Worm (Caenorhabditis elegans) whole organism, mixed stage, embryonic: ENCODE data around the gene dyf-13.

Experiments used
- bed-3 ChIP-seq: fragments of 200-800 bp; sonication (Bioruptor generic); optimal IDR thresholded peaks from 3 replicates; lab custom pipeline; 2018; ENCODE audit warnings: mild to moderate bottlenecking, missing genetic modification characterization, moderate library complexity, missing compliant biosample characterization
- blmp-1 ChIP-seq: fragments of 150-350 bp; optimal IDR thresholded peaks from 2 replicates; lab custom pipeline; 2014; ENCODE audit warnings: missing biosample characterization, missing genetic modification characterization
- ces-1 ChIP-seq: fragments of 150-350 bp; optimal IDR thresholded peaks from 2 replicates; lab custom pipeline; 2014; ENCODE audit warnings: missing biosample characterization, missing genetic modification reagents, missing genetic modification characterization
- elt-1 ChIP-seq: sonication (generic microtip); optimal IDR thresholded peaks from 2 replicates; lab custom pipeline; 2017; ENCODE audit warnings: missing genetic modification characterization, mild to moderate bottlenecking, missing compliant biosample characterization, antibody characterized with exemption, moderate library complexity, borderline replicate concordance; ENCODE audit not compliant: insufficient read depth
- lin-13 ChIP-seq: fragments of 150-350 bp; optimal IDR thresholded peaks from 2 replicates; lab custom pipeline; 2014; ENCODE audit warnings: missing biosample characterization, missing genetic modification characterization
- lsy-2 ChIP-seq: fragments of 150-350 bp; optimal IDR thresholded peaks from 2 replicates; lab custom pipeline; 2014; ENCODE audit warnings: missing biosample characterization, missing genetic modification characterization
- mab-5 ChIP-seq: fragments of 150-350 bp; optimal IDR thresholded peaks from 2 replicates; lab custom pipeline; 2014; ENCODE audit warnings: missing biosample characterization, missing genetic modification characterization
- nhr-237 ChIP-seq: fragments of 150-350 bp; optimal IDR thresholded peaks from 2 replicates; lab custom pipeline; 2014; ENCODE audit warnings: missing biosample characterization, missing genetic modification characterization
- nhr-28 ChIP-seq: fragments of 150-350 bp; optimal IDR thresholded peaks from 2 replicates; lab custom pipeline; 2014; ENCODE audit warnings: missing biosample characterization, missing genetic modification characterization
- pha-4 ChIP-seq: fragments of 150-350 bp; optimal IDR thresholded peaks from 2 replicates; lab custom pipeline; 2018; ENCODE audit warnings: missing biosample characterization, missing genetic modification reagents, missing genetic modification characterization
- sem-2 ChIP-seq: fragments of 200-800 bp; sonication (Bioruptor generic); optimal IDR thresholded peaks from 2 replicates; lab custom pipeline; 2018; ENCODE audit warnings: mild to moderate bottlenecking, missing genetic modification characterization, missing compliant biosample characterization
- sptf-1 ChIP-seq: sonication (generic microtip); optimal IDR thresholded peaks from 2 replicates; lab custom pipeline; 2017; ENCODE audit warnings: mild to moderate bottlenecking, missing genetic modification characterization, moderate library complexity, missing compliant biosample characterization

DNA sequence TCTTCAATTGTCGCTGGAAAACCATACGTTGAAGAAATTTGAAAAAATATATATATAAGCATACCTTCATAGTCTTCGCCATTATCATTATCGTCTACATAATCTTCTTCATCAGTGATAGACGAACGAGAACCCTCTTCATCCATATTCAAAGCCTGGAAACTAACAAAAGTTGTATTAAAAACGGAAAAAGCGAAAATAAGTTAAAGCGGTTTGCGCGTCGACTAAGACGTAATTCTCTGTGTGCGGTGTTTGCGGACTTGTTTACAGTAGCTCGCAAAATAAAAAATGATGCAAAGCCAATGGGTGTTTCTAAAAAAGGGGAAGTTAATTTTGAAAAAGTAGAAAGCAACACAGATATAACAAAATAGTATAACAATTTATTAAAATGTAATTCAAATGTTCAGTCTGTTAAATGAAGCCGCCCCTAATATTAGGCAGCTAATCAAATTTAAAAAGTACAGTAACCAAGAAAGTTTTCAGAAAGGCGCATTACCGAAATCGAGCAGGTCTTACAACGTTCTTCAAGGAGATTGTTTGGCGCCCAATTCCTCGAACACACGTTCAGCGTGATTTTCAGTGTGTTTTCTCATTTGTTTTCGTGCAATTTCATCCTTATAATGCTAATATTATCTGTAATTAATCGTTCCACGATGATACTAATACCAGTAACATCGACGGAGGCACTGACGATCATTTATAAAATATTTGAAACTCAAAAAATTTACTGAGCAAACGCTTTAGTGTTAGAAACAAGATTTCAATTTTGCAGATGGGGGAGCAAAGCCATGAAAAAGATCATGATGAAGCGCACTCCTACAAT lies 39.1 kb downstream of the dyf-13 start, which contains the start of the genes T07F8.4 and gld-3:
- TF ChIP-seq ces-1 (GFP tag; lab: Kevin White, UChicago) (no peak), sptf-1 (tag; lab: Kevin White, UChicago) (peak; percentile 42), elt-1 (no peak), lin-13 (tag; lab: Kevin White, UChicago) (no peak), bed-3 (no peak), nhr-28 (no peak), sem-2 (GFP tag; lab: Kevin White, UChicago) (no peak), blmp-1 (tag; lab: Kevin White, UChicago) (no peak), pha-4 (tag; lab: Kevin White, UChicago) (no peak), lsy-2 (tag; lab: Kevin White, UChicago) (peak; percentile 93), nhr-237 (tag; lab: Kevin White, UChicago) (no peak), mab-5 (tag; lab: Kevin White, UChicago) (no peak)
